Fruit fly (Drosophila melanogaster) whole organism, embryonic: Measurements from ENCODE around the gene Ir68b.

Source experiments
- Aef1 ChIP-seq: fragments of 200-800 bp; sonication (Bioruptor generic); IDR thresholded peaks from 3 replicates; pipeline ENCODE4 v1.3.6; 2022; ENCODE audit warnings: missing biosample characterization, missing genetic modification characterization
- B-H2 ChIP-seq: fragments of 200-800 bp; sonication (Bioruptor generic); optimal IDR thresholded peaks from 2 replicates; lab custom pipeline; 2018; ENCODE audit warnings: missing biosample characterization, mild to moderate bottlenecking, missing genetic modification characterization
- CG10267 ChIP-seq: fragments of 200-800 bp; sonication (Bioruptor generic); optimal IDR thresholded peaks from 2 replicates; lab custom pipeline; 2018; ENCODE audit warnings: missing biosample characterization, mild to moderate bottlenecking, missing genetic modification characterization, moderate library complexity
- CG10462 ChIP-seq: fragments of 200-800 bp; sonication (Bioruptor generic); optimal IDR thresholded peaks from 2 replicates; lab custom pipeline; 2016; ENCODE audit warnings: missing biosample characterization, missing genetic modification characterization
- CG10543 ChIP-seq: fragments of 200-800 bp; sonication (Bioruptor generic); optimal IDR thresholded peaks from 3 replicates; lab custom pipeline; 2017; ENCODE audit warnings: missing biosample characterization, mild to moderate bottlenecking, missing genetic modification characterization, moderate library complexity
- CG12104 ChIP-seq: fragments of 200-800 bp; sonication (Bioruptor generic); optimal IDR thresholded peaks from 3 replicates; lab custom pipeline; 2016; ENCODE audit warnings: missing biosample characterization, missing genetic modification characterization
- CG13775 ChIP-seq: fragments of 200-800 bp; sonication (Bioruptor generic); optimal IDR thresholded peaks from 3 replicates; lab custom pipeline; 2017; ENCODE audit warnings: missing biosample characterization, mild to moderate bottlenecking, missing genetic modification characterization
- CG17385 ChIP-seq: fragments of 200-800 bp; sonication (Bioruptor generic); optimal IDR thresholded peaks from 3 replicates; lab custom pipeline; 2018; ENCODE audit warnings: missing biosample characterization, mild to moderate bottlenecking, missing genetic modification characterization
- CG17829 ChIP-seq: fragments of 200-800 bp; optimal IDR thresholded peaks from 2 replicates; lab custom pipeline; 2019; ENCODE audit warnings: missing biosample characterization, mild to moderate bottlenecking, missing genetic modification characterization, moderate library complexity
- CG2875 ChIP-seq: fragments of 200-800 bp; sonication (Bioruptor generic); optimal IDR thresholded peaks from 2 replicates; lab custom pipeline; 2017; ENCODE audit warnings: missing biosample characterization, mild to moderate bottlenecking, missing genetic modification characterization, missing genetic modification reagents
- CG32532 ChIP-seq: fragments of 200-800 bp; sonication (Bioruptor generic); IDR thresholded peaks from 2 replicates; pipeline ENCODE4 v1.3.6; 2022; ENCODE audit warnings: missing biosample characterization, missing genetic modification characterization
- CG34376 ChIP-seq: fragments of 200-800 bp; sonication (Bioruptor generic); optimal IDR thresholded peaks from 2 replicates; lab custom pipeline; 2018; ENCODE audit warnings: missing biosample characterization, mild to moderate bottlenecking, missing genetic modification characterization
- CG5953 ChIP-seq: fragments of 200-800 bp; sonication (Bioruptor generic); IDR thresholded peaks from 2 replicates; pipeline ENCODE4 v1.3.6; 2022; ENCODE audit warnings: missing biosample characterization, missing genetic modification characterization
- CG6765 ChIP-seq: fragments of 200-800 bp; sonication (Bioruptor generic); optimal IDR thresholded peaks from 3 replicates; lab custom pipeline; 2017; ENCODE audit warnings: missing biosample characterization, mild to moderate bottlenecking, missing genetic modification characterization
- CG8281 ChIP-seq: fragments of 200-800 bp; sonication (Bioruptor generic); optimal IDR thresholded peaks from 2 replicates; lab custom pipeline; 2018; ENCODE audit warnings: missing biosample characterization, mild to moderate bottlenecking, missing genetic modification characterization, moderate library complexity
- CG8924 ChIP-seq: fragments of 200-800 bp; optimal IDR thresholded peaks from 3 replicates; lab custom pipeline; 2019; ENCODE audit warnings: missing biosample characterization, mild to moderate bottlenecking, missing genetic modification characterization, moderate library complexity
- CG9727 ChIP-seq: fragments of 200-800 bp; sonication (Bioruptor generic); optimal IDR thresholded peaks from 3 replicates; lab custom pipeline; 2017; ENCODE audit warnings: missing biosample characterization, mild to moderate bottlenecking, missing genetic modification characterization
- CG9876 ChIP-seq: fragments of 200-800 bp; sonication (Bioruptor generic); optimal IDR thresholded peaks from 2 replicates; lab custom pipeline; 2016; ENCODE audit warnings: missing biosample characterization, missing genetic modification characterization
- CG9932 ChIP-seq: fragments of 200-800 bp; sonication (Bioruptor generic); IDR thresholded peaks from 2 replicates; pipeline ENCODE4 v1.3.6; 2022; ENCODE audit warnings: missing biosample characterization, missing genetic modification characterization
- CkIIα-i1 ChIP-seq: fragments of 200-800 bp; sonication (Bioruptor generic); IDR thresholded peaks from 2 replicates; pipeline ENCODE4 v1.3.6; 2022; ENCODE audit warnings: missing biosample characterization, missing genetic modification characterization
- Dad ChIP-seq: fragments of 200-800 bp; sonication (Bioruptor generic); optimal IDR thresholded peaks from 3 replicates; lab custom pipeline; 2016; ENCODE audit warnings: missing biosample characterization, missing genetic modification characterization
- Doc3 ChIP-seq: fragments of 200-800 bp; sonication (Bioruptor generic); IDR thresholded peaks from 3 replicates; pipeline ENCODE4 v1.3.6; 2022; ENCODE audit warnings: missing biosample characterization, missing genetic modification characterization; ENCODE audit not compliant: partially characterized antibody
- HHEX ChIP-seq: fragments of 200-800 bp; sonication (Bioruptor generic); optimal IDR thresholded peaks from 3 replicates; lab custom pipeline; 2017; ENCODE audit warnings: missing biosample characterization, mild to moderate bottlenecking, missing genetic modification characterization, missing genetic modification reagents
- Hmx ChIP-seq: fragments of 200-800 bp; sonication (Bioruptor generic); optimal IDR thresholded peaks from 2 replicates; lab custom pipeline; 2016; ENCODE audit warnings: missing biosample characterization, missing genetic modification characterization
- Jarid2 ChIP-seq: fragments of 200-800 bp; sonication (Bioruptor generic); optimal IDR thresholded peaks from 3 replicates; lab custom pipeline; 2017; ENCODE audit warnings: mild to moderate bottlenecking, missing biosample characterization, missing genetic modification reagents, missing genetic modification characterization
- Lhr ChIP-seq: fragments of 200-800 bp; sonication (Bioruptor generic); optimal IDR thresholded peaks from 3 replicates; lab custom pipeline; 2017; ENCODE audit warnings: mild to moderate bottlenecking, missing biosample characterization, missing genetic modification reagents, missing genetic modification characterization
- Nf-YB ChIP-seq: fragments of 200-800 bp; sonication (Bioruptor generic); optimal IDR thresholded peaks from 3 replicates; lab custom pipeline; 2019; ENCODE audit warnings: missing biosample characterization, mild to moderate bottlenecking, missing genetic modification characterization, moderate library complexity
- Pdp1 ChIP-seq, 2 experiments: fragments of 200-800 bp; sonication (Bioruptor generic); optimal IDR thresholded peaks; 3 replicates each; lab custom pipeline; 2016; ENCODE audit warnings: missing biosample characterization in 2 of 2, missing genetic modification characterization in 2 of 2, mild to moderate bottlenecking in 1 of 2, moderate library complexity in 1 of 2
- Six4 ChIP-seq: fragments of 200-800 bp; sonication (Bioruptor generic); optimal IDR thresholded peaks from 2 replicates; lab custom pipeline; 2016; ENCODE audit warnings: missing biosample characterization, missing genetic modification characterization
- ato ChIP-seq: fragments of 200-800 bp; sonication (Bioruptor generic); IDR thresholded peaks from 2 replicates; pipeline ENCODE4 v1.3.6; 2022; ENCODE audit warnings: missing biosample characterization, missing genetic modification characterization; ENCODE audit not compliant: partially characterized antibody
- az2 ChIP-seq: fragments of 200-800 bp; sonication (Bioruptor generic); optimal IDR thresholded peaks from 3 replicates; lab custom pipeline; 2016; ENCODE audit warnings: missing biosample characterization, missing genetic modification characterization
- cwo ChIP-seq: fragments of 200-800 bp; sonication (Bioruptor generic); optimal IDR thresholded peaks from 3 replicates; lab custom pipeline; 2017; ENCODE audit warnings: missing biosample characterization, missing genetic modification characterization, mild to moderate bottlenecking, moderate library complexity, missing genetic modification reagents
- dan ChIP-seq: fragments of 200-800 bp; sonication (Bioruptor generic); IDR thresholded peaks from 2 replicates; pipeline ENCODE4 v1.3.6; 2022; ENCODE audit warnings: missing biosample characterization, missing genetic modification characterization
- dati ChIP-seq: fragments of 200-800 bp; sonication (Bioruptor generic); IDR thresholded peaks from 2 replicates; pipeline ENCODE4 v1.3.6; 2022; ENCODE audit warnings: missing biosample characterization, missing genetic modification characterization
- eyg ChIP-seq: fragments of 200-800 bp; sonication (Bioruptor generic); optimal IDR thresholded peaks from 3 replicates; lab custom pipeline; 2016; ENCODE audit warnings: missing biosample characterization, missing genetic modification characterization
- kah ChIP-seq: fragments of 200-800 bp; sonication (Bioruptor generic); optimal IDR thresholded peaks from 2 replicates; lab custom pipeline; 2018; ENCODE audit warnings: missing biosample characterization, mild to moderate bottlenecking, missing genetic modification characterization
- kni ChIP-seq: fragments of 200-800 bp; sonication (Bioruptor generic); optimal IDR thresholded peaks from 3 replicates; lab custom pipeline; 2017; ENCODE audit warnings: mild to moderate bottlenecking, missing biosample characterization, missing genetic modification reagents, missing genetic modification characterization
- pfk ChIP-seq: fragments of 200-800 bp; sonication (Bioruptor generic); optimal IDR thresholded peaks from 2 replicates; lab custom pipeline; 2018; ENCODE audit warnings: missing biosample characterization, mild to moderate bottlenecking, missing genetic modification characterization, moderate library complexity
- pzg ChIP-seq: fragments of 200-800 bp; sonication (Bioruptor generic); optimal IDR thresholded peaks from 3 replicates; lab custom pipeline; 2018; ENCODE audit warnings: missing biosample characterization, mild to moderate bottlenecking, missing genetic modification characterization, moderate library complexity
- row ChIP-seq: fragments of 200-800 bp; sonication (Bioruptor generic); IDR thresholded peaks from 3 replicates; pipeline ENCODE4 v1.3.6; 2022; ENCODE audit warnings: missing biosample characterization, missing genetic modification characterization
- sens ChIP-seq: fragments of 200-800 bp; sonication (Bioruptor generic); peaks from one replicate; lab custom pipeline; 2016; ENCODE audit warnings: missing biosample characterization, missing genetic modification characterization
- sqz ChIP-seq: fragments of 200-800 bp; sonication (Bioruptor generic); optimal IDR thresholded peaks from 3 replicates; lab custom pipeline; 2018; ENCODE audit warnings: missing biosample characterization, mild to moderate bottlenecking, missing genetic modification characterization
- ssp ChIP-seq: fragments of 200-800 bp; sonication (Bioruptor generic); IDR thresholded peaks from 2 replicates; pipeline ENCODE4 v1.3.6; 2022; ENCODE audit warnings: missing biosample characterization, missing genetic modification characterization
- sug ChIP-seq: fragments of 200-800 bp; optimal IDR thresholded peaks from 2 replicates; lab custom pipeline; 2019; ENCODE audit warnings: missing biosample characterization, mild to moderate bottlenecking, missing genetic modification characterization, moderate library complexity
- tio ChIP-seq: fragments of 200-800 bp; sonication (Bioruptor generic); optimal IDR thresholded peaks from 2 replicates; lab custom pipeline; 2017; ENCODE audit warnings: missing biosample characterization, missing genetic modification characterization, inconsistent platforms
- trem ChIP-seq: fragments of 200-800 bp; optimal IDR thresholded peaks from 3 replicates; lab custom pipeline; 2019; ENCODE audit warnings: missing biosample characterization, mild to moderate bottlenecking, missing genetic modification characterization, moderate library complexity
- unc-4 ChIP-seq: fragments of 200-800 bp; sonication (Bioruptor generic); IDR thresholded peaks from 2 replicates; pipeline ENCODE4 v1.3.6; 2022; ENCODE audit warnings: missing biosample characterization, missing genetic modification characterization; ENCODE audit not compliant: partially characterized antibody
- vfl ChIP-seq: fragments of 200-800 bp; sonication (Bioruptor generic); optimal IDR thresholded peaks from 2 replicates; lab custom pipeline; 2016; ENCODE audit warnings: missing biosample characterization, missing genetic modification characterization
- yki ChIP-seq: fragments of >200 bp; optimal IDR thresholded peaks from 3 replicates; lab custom pipeline; 2018
- zf30C ChIP-seq: fragments of 200-800 bp; sonication (Bioruptor generic); optimal IDR thresholded peaks from 3 replicates; lab custom pipeline; 2018; ENCODE audit warnings: missing biosample characterization, mild to moderate bottlenecking, missing genetic modification characterization
- zfh1 ChIP-seq: fragments of 200-800 bp; sonication (Bioruptor generic); IDR thresholded peaks from 3 replicates; pipeline ENCODE4 v1.3.6; 2022; ENCODE audit warnings: missing biosample characterization, missing genetic modification characterization

Ir68b gene

DNA sequence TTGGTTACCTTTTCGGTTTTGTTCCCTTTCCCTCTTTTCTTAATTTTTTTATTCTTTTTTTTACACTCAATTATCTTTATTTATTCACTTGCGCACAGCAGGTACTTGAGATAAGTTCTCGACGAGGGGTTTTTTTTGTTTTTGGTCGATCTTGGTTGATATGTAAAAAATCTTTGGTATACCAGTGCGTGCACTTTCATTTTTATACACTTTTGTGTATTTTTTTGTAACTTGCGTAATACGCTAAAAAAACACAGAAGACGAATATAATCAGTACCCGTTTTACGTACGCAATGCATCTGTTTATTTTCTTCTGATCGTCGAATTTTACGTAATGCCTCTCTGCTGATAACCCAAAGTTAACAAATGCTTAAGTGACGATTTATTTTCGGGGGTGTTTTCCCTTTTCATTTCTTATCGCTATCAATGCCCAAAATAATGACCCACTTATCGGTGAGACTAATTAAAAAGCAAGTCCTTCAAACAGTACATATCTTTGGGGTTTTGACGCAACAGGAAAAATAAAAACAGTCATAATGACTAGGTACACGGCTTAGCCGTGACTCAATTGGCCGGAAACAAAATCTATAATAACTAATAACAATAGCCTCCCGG, 47.8 kb downstream of the Ir68b start (continued):
- TF ChIP-seq vfl (GFP tag; lab: Kevin White, UChicago) (no peak), CG10267 (tag; lab: Kevin White, UChicago) (no peak), ssp (no peak), CG32532 (GFP tag; lab: Robert Waterston, UW) (no peak), Lhr (GFP tag; lab: Kevin White, UChicago) (no peak), CG10543 (peak; percentile 7), CG5953 (no peak), kni (GFP tag; lab: Kevin White, UChicago) (peak; percentile 44), zfh1 (no peak), Aef1 (no peak), cwo (GFP tag; lab: Kevin White, UChicago) (no peak), CG12104 (GFP tag; lab: Kevin White, UChicago) (no peak), zf30C (GFP tag; lab: Kevin White, UChicago) (no peak), Nf-YB (GFP tag; lab: Kevin White, UChicago) (no peak), eyg (GFP tag; lab: Kevin White, UChicago) (no peak), B-H2 (GFP tag; lab: Kevin White, UChicago) (no peak), dati (GFP tag; lab: Robert Waterston, UW) (no peak), CG8924 (tag; lab: Kevin White, UChicago) (no peak), yki (lab: Kevin White, UChicago) (no peak), Doc3 (GFP tag; lab: Robert Waterston, UW) (no peak), CkIIα-i1 (no peak), CG9932 (GFP tag; lab: Robert Waterston, UW) (no peak), sug (tag; lab: Kevin White, UChicago) (peak; percentile 55), Jarid2 (GFP tag; lab: Kevin White, UChicago) (no peak), CG2875 (GFP tag; lab: Kevin White, UChicago) (no peak), HHEX (GFP tag; lab: Kevin White, UChicago) (no peak), CG6765 (GFP tag; lab: Kevin White, UChicago) (no peak), row (no peak), az2 (GFP tag; lab: Kevin White, UChicago) (no peak), dan (no peak), unc-4 (GFP tag; lab: Robert Waterston, UW) (no peak), sqz (GFP tag; lab: Kevin White, UChicago) (peak; percentile 82), Six4 (GFP tag; lab: Kevin White, UChicago) (no peak), CG8281 (tag; lab: Kevin White, UChicago) (no peak), pzg (GFP tag; lab: Kevin White, UChicago) (no peak), CG9876 (GFP tag; lab: Kevin White, UChicago) (no peak), kah (no peak), Pdp1 (GFP tag; optimal IDR thresholded peaks at IDR 0.05; lab: Kevin White, UChicago) (peak in 1 of 2 experiments; percentile 90), CG34376 (peak; percentile 14), CG10462 (GFP tag; lab: Kevin White, UChicago) (no peak), Hmx (GFP tag; lab: Kevin White, UChicago) (no peak), CG13775 (no peak), CG9727 (GFP tag; lab: Kevin White, UChicago) (no peak), tio (GFP tag; lab: Kevin White, UChicago) (no peak), pfk (GFP tag; lab: Kevin White, UChicago) (no peak), sens (peak; percentile 36), Dad (GFP tag; lab: Kevin White, UChicago) (no peak), ato (GFP tag; lab: Robert Waterston, UW) (no peak), CG17829 (no peak), trem (no peak), CG17385 (GFP tag; lab: Kevin White, UChicago) (no peak)
